Fruit fly (Drosophila melanogaster) whole organism, prepupa: Measurements from ENCODE around the gene Ogdh.

Experiments used
- Blimp-1 ChIP-seq: fragments of 200-800 bp; sonication (Bioruptor generic); optimal IDR thresholded peaks from 3 replicates; lab custom pipeline; 2017; ENCODE audit warnings: missing biosample characterization, missing genetic modification characterization, mild to moderate bottlenecking, moderate library complexity, missing genetic modification reagents
- CG10631 ChIP-seq: fragments of 200-800 bp; sonication (Bioruptor generic); optimal IDR thresholded peaks from 2 replicates; lab custom pipeline; 2016; ENCODE audit warnings: missing biosample characterization, missing genetic modification characterization
- CG10669 ChIP-seq: fragments of 200-800 bp; sonication (Bioruptor generic); optimal IDR thresholded peaks from 3 replicates; lab custom pipeline; 2018; ENCODE audit warnings: missing biosample characterization, mild to moderate bottlenecking, missing genetic modification characterization, moderate library complexity
- Eip75B ChIP-seq: fragments of 200-800 bp; sonication (Bioruptor generic); optimal IDR thresholded peaks from 3 replicates; lab custom pipeline; 2016; ENCODE audit warnings: missing biosample characterization, missing genetic modification characterization
- Hr39 ChIP-seq: fragments of 200-800 bp; sonication (Bioruptor generic); optimal IDR thresholded peaks from 2 replicates; lab custom pipeline; 2016; ENCODE audit warnings: missing biosample characterization, missing genetic modification characterization
- fd59A ChIP-seq: fragments of 200-800 bp; sonication (Bioruptor generic); optimal IDR thresholded peaks from 2 replicates; lab custom pipeline; 2017; ENCODE audit warnings: missing biosample characterization, mild to moderate bottlenecking, missing genetic modification characterization, missing genetic modification reagents
- net ChIP-seq: fragments of 200-800 bp; sonication (Bioruptor generic); optimal IDR thresholded peaks from 3 replicates; lab custom pipeline; 2016; ENCODE audit warnings: missing biosample characterization, missing genetic modification characterization
- salr ChIP-seq, 2 experiments: fragments of 200-800 bp; sonication (Bioruptor generic); optimal IDR thresholded peaks; 3 replicates each; lab custom pipeline; 2016 to 2018; ENCODE audit warnings: missing biosample characterization in 2 of 2, missing genetic modification characterization in 2 of 2, mild to moderate bottlenecking in 1 of 2
- spab ChIP-seq: fragments of 200-800 bp; sonication (Bioruptor generic); optimal IDR thresholded peaks from 2 replicates; lab custom pipeline; 2017; ENCODE audit warnings: missing biosample characterization, mild to moderate bottlenecking, missing genetic modification characterization, missing genetic modification reagents
- vri ChIP-seq: fragments of 200-800 bp; sonication (Bioruptor generic); optimal IDR thresholded peaks from 3 replicates; lab custom pipeline; 2016; ENCODE audit warnings: missing biosample characterization, mild to moderate bottlenecking, missing genetic modification characterization

DNA sequence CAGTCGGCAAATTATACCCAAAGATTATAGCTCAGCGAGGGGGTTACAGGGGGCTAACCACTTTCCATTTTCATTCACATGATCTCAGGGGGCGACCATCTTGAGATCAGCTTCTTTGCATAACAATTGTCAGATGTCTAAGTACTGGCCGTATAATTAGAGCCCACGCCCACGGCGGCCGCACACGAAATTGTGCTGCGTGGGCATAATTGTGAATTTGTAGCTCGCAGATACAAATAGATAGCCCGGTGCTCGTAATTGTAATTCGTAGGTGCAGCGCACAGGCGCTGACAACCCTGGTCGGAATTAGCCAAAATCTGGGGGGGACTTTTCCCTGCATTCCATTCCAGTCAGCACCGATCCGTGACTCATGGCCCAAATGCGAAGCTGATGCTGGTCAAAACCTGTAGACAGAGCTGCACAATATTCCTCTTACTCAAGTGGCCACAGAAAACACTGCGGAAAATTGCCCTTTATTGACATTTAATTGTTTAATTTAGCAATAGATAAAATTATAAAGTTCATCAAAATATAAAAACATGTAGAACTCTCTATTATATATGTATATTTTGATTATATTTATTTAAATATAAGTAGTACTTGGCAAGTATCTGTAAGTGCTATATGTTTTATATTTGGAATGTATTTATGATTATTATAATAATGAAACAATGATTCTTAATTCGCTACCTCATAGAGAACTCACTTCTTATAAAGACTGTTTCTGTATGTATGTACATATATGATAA, 17.2 kb downstream of the Ogdh start:
- TF ChIP-seq spab (GFP tag; lab: Kevin White, UChicago) = peak; percentile 18
- TF ChIP-seq CG10631 (GFP tag; lab: Kevin White, UChicago) = peak; percentile 15
- no peak for TF ChIP-seq Blimp-1 (GFP tag; lab: Kevin White, UChicago)
- TF ChIP-seq salr (GFP tag; optimal IDR thresholded peaks at IDR 0.05; lab: Kevin White, UChicago) = no peak
- no peak for TF ChIP-seq vri (GFP tag; lab: Kevin White, UChicago)
- TF ChIP-seq Eip75B = no peak
- TF ChIP-seq net = no peak
- no peak for TF ChIP-seq Hr39 (GFP tag; lab: Kevin White, UChicago)
- TF ChIP-seq CG10669 (GFP tag; lab: Kevin White, UChicago) = no peak
- no peak for TF ChIP-seq fd59A (GFP tag; lab: Kevin White, UChicago)
